Fruit fly (Drosophila melanogaster): ENCODE measurements around the gene Eig71Ef.

The Eig71Ef gene

DNA sequence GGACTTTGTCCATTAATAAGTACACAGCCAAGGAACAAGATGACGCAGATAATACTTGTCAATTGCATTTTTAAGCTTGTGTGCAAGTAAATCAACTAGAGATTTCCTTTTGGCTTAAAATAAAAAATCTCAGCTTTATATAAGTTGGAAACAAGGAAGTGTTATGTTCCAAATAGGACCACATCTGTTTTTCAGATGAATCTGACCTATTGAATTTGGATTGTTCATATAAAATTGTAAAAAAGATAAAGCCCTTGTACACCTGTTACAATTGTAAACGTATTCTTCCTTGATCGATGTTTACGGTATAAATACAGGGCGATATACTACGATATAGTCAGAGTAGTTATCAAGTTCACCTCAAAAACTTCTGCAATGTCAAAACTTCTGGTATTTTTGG lies at the start of gene Eig71Ef, which contains the start of gene Eig71Eg:
Gene Eig71Ef (minus strand): TSS at position 101 of the 400 bp plus-strand sequence.
Gene Eig71Eg (plus strand): TSS at position 339 of the 400 bp plus-strand sequence.
- TF ChIP-seq CG1620 (GFP tag; optimal IDR thresholded peaks at IDR 0.05) (no peak), CG5204 (GFP tag; optimal IDR thresholded peaks at IDR 0.05) (no peak), Clk (GFP tag; optimal IDR thresholded peaks at IDR 0.05) (no peak), bab1 (GFP tag; optimal IDR thresholded peaks at IDR 0.05) (no peak), CG14711 (tag; optimal IDR thresholded peaks at IDR 0.05) (no peak), CG33017 (tag; optimal IDR thresholded peaks at IDR 0.05) (no peak)

DNA sequence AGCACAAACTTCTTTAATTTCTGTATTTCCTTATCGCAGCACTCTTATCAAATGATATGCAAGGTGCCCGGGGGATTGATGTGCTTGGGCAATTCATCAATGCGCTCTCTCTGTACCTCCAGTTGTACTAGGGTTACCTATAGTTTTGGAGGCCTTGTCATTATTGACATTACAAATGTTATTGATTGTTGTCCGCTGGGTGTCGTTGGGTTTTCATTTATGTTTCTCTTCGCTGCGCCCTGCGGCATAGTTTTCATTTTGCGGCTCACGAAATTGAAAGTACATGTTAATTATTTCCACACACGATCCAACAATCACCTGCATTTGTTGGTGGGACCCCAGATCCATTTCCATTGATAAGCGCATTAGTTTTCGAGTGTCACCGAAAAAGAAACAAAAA lies 49.0 kb upstream of the Eig71Ef start:
- TF ChIP-seq CG11617 (GFP tag; optimal IDR thresholded peaks at IDR 0.05) (no peak), pad (GFP tag; optimal IDR thresholded peaks at IDR 0.05) (no peak), tj (GFP tag; optimal IDR thresholded peaks at IDR 0.05) (no peak), kay (GFP tag; ENCODE audit: borderline replicate concordance) (no peak), bab1 (GFP tag; optimal IDR thresholded peaks at IDR 0.05) (no peak), CG7101 (tag; optimal IDR thresholded peaks at IDR 0.05) (no peak), toe (GFP tag; optimal IDR thresholded peaks at IDR 0.05) (no peak), cnc (optimal IDR thresholded peaks at IDR 0.05) (no peak), Crg-1 (GFP tag; optimal IDR thresholded peaks at IDR 0.05) (no peak), ovo (GFP tag; optimal IDR thresholded peaks at IDR 0.05) (no peak), CG1620 (GFP tag; optimal IDR thresholded peaks at IDR 0.05) (no peak), CG14711 (tag; optimal IDR thresholded peaks at IDR 0.05) (no peak), CG7045 (GFP tag; optimal IDR thresholded peaks at IDR 0.05) (no peak), Clk (GFP tag; optimal IDR thresholded peaks at IDR 0.05) (no peak), CG12768 (GFP tag; optimal IDR thresholded peaks at IDR 0.05) (no peak)

- TF ChIP-seq Crg-1 (GFP tag; optimal IDR thresholded peaks at IDR 0.05), result no peak
- no peak for TF ChIP-seq CG14711 (tag; optimal IDR thresholded peaks at IDR 0.05)
- TF ChIP-seq CG12768 (GFP tag; optimal IDR thresholded peaks at IDR 0.05), result no peak
- TF ChIP-seq Clk (GFP tag; optimal IDR thresholded peaks at IDR 0.05), result no peak
- TF ChIP-seq ovo (GFP tag; optimal IDR thresholded peaks at IDR 0.05), result no peak
- no peak for TF ChIP-seq cnc (optimal IDR thresholded peaks at IDR 0.05)
- TF ChIP-seq CG11617 (GFP tag; optimal IDR thresholded peaks at IDR 0.05), result no peak
- no peak for TF ChIP-seq kay (GFP tag; ENCODE audit: borderline replicate concordance)
- TF ChIP-seq Hr96 (GFP tag; optimal IDR thresholded peaks at IDR 0.05), result no peak
- TF ChIP-seq CG7045 (GFP tag; optimal IDR thresholded peaks at IDR 0.05), result no peak
- TF ChIP-seq pad (GFP tag; optimal IDR thresholded peaks at IDR 0.05), result no peak
- no peak for TF ChIP-seq cic (GFP tag; optimal IDR thresholded peaks at IDR 0.05)
- TF ChIP-seq bab1 (GFP tag; optimal IDR thresholded peaks at IDR 0.05), result no peak
- no peak for TF ChIP-seq Mnt (GFP tag; optimal IDR thresholded peaks at IDR 0.05)
- no peak for TF ChIP-seq CG1620 (GFP tag; optimal IDR thresholded peaks at IDR 0.05)
- TF ChIP-seq toe (GFP tag; optimal IDR thresholded peaks at IDR 0.05), result no peak
- no peak for TF ChIP-seq CG7101 (tag; optimal IDR thresholded peaks at IDR 0.05)
- TF ChIP-seq tj (GFP tag; optimal IDR thresholded peaks at IDR 0.05), result no peak
- TF ChIP-seq CG5204 (GFP tag; optimal IDR thresholded peaks at IDR 0.05), result no peak
Observed at dm6 chr3L:15704250-15704985, 47.2 kb upstream of the Eig71Ef start.

- TF ChIP-seq Hr96 (GFP tag; optimal IDR thresholded peaks at IDR 0.05) (no peak), CG11617 (GFP tag; optimal IDR thresholded peaks at IDR 0.05) (no peak), Clk (GFP tag; optimal IDR thresholded peaks at IDR 0.05) (no peak), kay (GFP tag; ENCODE audit: borderline replicate concordance) (no peak), CG7101 (tag; optimal IDR thresholded peaks at IDR 0.05) (no peak), toe (GFP tag; optimal IDR thresholded peaks at IDR 0.05) (no peak), CG1620 (GFP tag; optimal IDR thresholded peaks at IDR 0.05) (no peak), Mnt (GFP tag; optimal IDR thresholded peaks at IDR 0.05) (no peak), CG5204 (GFP tag; optimal IDR thresholded peaks at IDR 0.05) (no peak), CG7045 (GFP tag; optimal IDR thresholded peaks at IDR 0.05) (no peak), CG14711 (tag; optimal IDR thresholded peaks at IDR 0.05) (no peak)
Observed at dm6 chr3L:15703330-15704119, 46.3 kb upstream of the Eig71Ef start.

dm6 chr3L:15702191-15702590 lies 45.0 kb upstream of the Eig71Ef start:
- no peak for TF ChIP-seq cnc (optimal IDR thresholded peaks at IDR 0.05)
- TF ChIP-seq Mnt (GFP tag; optimal IDR thresholded peaks at IDR 0.05), result no peak
- TF ChIP-seq CG1620 (GFP tag; optimal IDR thresholded peaks at IDR 0.05), result no peak
- no peak for TF ChIP-seq cic (GFP tag; optimal IDR thresholded peaks at IDR 0.05)
- no peak for TF ChIP-seq CG33017 (tag; optimal IDR thresholded peaks at IDR 0.05)
- no peak for TF ChIP-seq pad (GFP tag; optimal IDR thresholded peaks at IDR 0.05)
- TF ChIP-seq CG14711 (tag; optimal IDR thresholded peaks at IDR 0.05), result no peak
- no peak for TF ChIP-seq CG5204 (GFP tag; optimal IDR thresholded peaks at IDR 0.05)
- no peak for TF ChIP-seq tj (GFP tag; optimal IDR thresholded peaks at IDR 0.05)
- TF ChIP-seq CG7101 (tag; optimal IDR thresholded peaks at IDR 0.05), result no peak

- no peak for TF ChIP-seq CG14711 (tag; optimal IDR thresholded peaks at IDR 0.05)
- no peak for TF ChIP-seq CG12768 (GFP tag; optimal IDR thresholded peaks at IDR 0.05)
- TF ChIP-seq cic (GFP tag; optimal IDR thresholded peaks at IDR 0.05), result no peak
- no peak for TF ChIP-seq cnc (optimal IDR thresholded peaks at IDR 0.05)
Observed at dm6 chr3L:15700338-15700966, 43.3 kb upstream of the Eig71Ef start.
